Worm (Caenorhabditis elegans) whole organism, L2 larva: ENCODE data around the gene B0393.7.
"Not testable (repeated sequence)": the region's sequence is repeated elsewhere in the genome, so short reads cannot be mapped to it uniquely, and the experiment has no call there.

Experiments used
- C34F6.9 ChIP-seq: fragments of 150-350 bp; optimal IDR thresholded peaks from 2 replicates; lab custom pipeline; 2014; ENCODE audit warnings: missing biosample characterization, missing genetic modification characterization
- F13H6.1 ChIP-seq: sonication (generic microtip); optimal IDR thresholded peaks from 2 replicates; lab custom pipeline; 2016; ENCODE audit warnings: missing genetic modification characterization, missing compliant biosample characterization
- ZK546.5 ChIP-seq: sonication (generic microtip); optimal IDR thresholded peaks from 2 replicates; lab custom pipeline; 2017; ENCODE audit warnings: missing biosample characterization, missing genetic modification characterization
- alr-1 ChIP-seq: fragments of 150-350 bp; optimal IDR thresholded peaks from 2 replicates; lab custom pipeline; 2014; ENCODE audit warnings: missing biosample characterization, missing genetic modification characterization
- aly-2 ChIP-seq: fragments of 150-350 bp; optimal IDR thresholded peaks from 2 replicates; lab custom pipeline; 2014; ENCODE audit warnings: missing biosample characterization, missing genetic modification characterization
- ama-1 ChIP-seq: fragments of 150-350 bp; optimal IDR thresholded peaks from 2 replicates; lab custom pipeline; 2018; ENCODE audit warnings: inconsistent platforms
- blmp-1 ChIP-seq: sonication (generic microtip); optimal IDR thresholded peaks from 2 replicates; lab custom pipeline; 2017; ENCODE audit warnings: missing genetic modification characterization, mild to moderate bottlenecking, missing compliant biosample characterization, antibody characterized with exemption, moderate library complexity; ENCODE audit not compliant: insufficient read depth
- ceh-16 ChIP-seq: fragments of 150-350 bp; optimal IDR thresholded peaks from 2 replicates; lab custom pipeline; 2014; ENCODE audit warnings: missing biosample characterization, missing genetic modification characterization
- ceh-82 ChIP-seq: fragments of 150-350 bp; optimal IDR thresholded peaks from 2 replicates; lab custom pipeline; 2014; ENCODE audit warnings: missing biosample characterization, missing genetic modification characterization
- crh-2 ChIP-seq: sonication (generic microtip); optimal IDR thresholded peaks from 2 replicates; lab custom pipeline; 2017; ENCODE audit warnings: missing biosample characterization, missing genetic modification characterization
- elt-1 ChIP-seq: fragments of 150-350 bp; optimal IDR thresholded peaks from 2 replicates; lab custom pipeline; 2014; ENCODE audit warnings: missing biosample characterization, missing genetic modification characterization
- fos-1 ChIP-seq: fragments of 150-350 bp; optimal IDR thresholded peaks from 2 replicates; lab custom pipeline; 2014; ENCODE audit warnings: missing biosample characterization, missing genetic modification characterization
- gmeb-1 ChIP-seq: fragments of 150-350 bp; optimal IDR thresholded peaks from 2 replicates; lab custom pipeline; 2014; ENCODE audit warnings: missing biosample characterization, missing genetic modification characterization
- lsy-2 ChIP-seq, 2 experiments: fragments of 150-350 bp in 1 of 2; sonication (generic microtip) in 1 of 2; optimal IDR thresholded peaks; 2 replicates each; lab custom pipeline; 2014 to 2017; ENCODE audit warnings: missing biosample characterization in 2 of 2, missing genetic modification characterization in 2 of 2
- mab-5 ChIP-seq: fragments of 150-350 bp; optimal IDR thresholded peaks from 2 replicates; lab custom pipeline; 2014; ENCODE audit warnings: missing biosample characterization, missing genetic modification characterization
- mbf-1 ChIP-seq: sonication (generic microtip); optimal IDR thresholded peaks from 2 replicates; lab custom pipeline; 2017; ENCODE audit warnings: missing biosample characterization, missing genetic modification characterization
- nhr-10 ChIP-seq: sonication (generic microtip); optimal IDR thresholded peaks from 2 replicates; lab custom pipeline; 2017; ENCODE audit warnings: missing biosample characterization, missing genetic modification characterization
- nhr-11 ChIP-seq: fragments of 150-350 bp; optimal IDR thresholded peaks from 2 replicates; lab custom pipeline; 2014; ENCODE audit warnings: missing biosample characterization, missing genetic modification characterization
- nhr-12 ChIP-seq: fragments of 150-350 bp; optimal IDR thresholded peaks from 2 replicates; lab custom pipeline; 2014; ENCODE audit warnings: missing biosample characterization, missing genetic modification characterization
- nhr-129 ChIP-seq: fragments of 150-350 bp; optimal IDR thresholded peaks from 2 replicates; lab custom pipeline; 2014; ENCODE audit warnings: missing biosample characterization, missing genetic modification characterization
- nhr-21 ChIP-seq: fragments of 150-350 bp; optimal IDR thresholded peaks from 2 replicates; lab custom pipeline; 2014; ENCODE audit warnings: missing biosample characterization, missing genetic modification characterization
- nhr-25 ChIP-seq: fragments of 150-350 bp; sonication (generic microtip); optimal IDR thresholded peaks from 3 replicates; lab custom pipeline; 2014; ENCODE audit warnings: missing biosample characterization, missing genetic modification characterization
- nhr-6 ChIP-seq: fragments of 150-350 bp; optimal IDR thresholded peaks from 2 replicates; lab custom pipeline; 2014; ENCODE audit warnings: missing biosample characterization, missing genetic modification characterization
- peb-1 ChIP-seq: fragments of 150-350 bp; optimal IDR thresholded peaks from 2 replicates; lab custom pipeline; 2014; ENCODE audit warnings: missing biosample characterization, missing genetic modification characterization
- sma-3 ChIP-seq: sonication (generic microtip); optimal IDR thresholded peaks from 2 replicates; lab custom pipeline; 2016; ENCODE audit warnings: missing genetic modification reagents, missing genetic modification characterization, missing compliant biosample characterization
- snpc-4 ChIP-seq: fragments of 150-350 bp; optimal IDR thresholded peaks from 2 replicates; lab custom pipeline; 2014; ENCODE audit warnings: missing biosample characterization, missing genetic modification characterization
- unc-55 ChIP-seq: fragments of 150-350 bp; sonication (generic microtip); optimal IDR thresholded peaks from 3 replicates; lab custom pipeline; 2014; ENCODE audit warnings: missing biosample characterization, missing genetic modification reagents, missing genetic modification characterization
- unc-62 ChIP-seq: fragments of 150-350 bp; optimal IDR thresholded peaks from 2 replicates; lab custom pipeline; 2014; ENCODE audit warnings: missing biosample characterization, missing genetic modification reagents, missing genetic modification characterization
- zag-1 ChIP-seq: fragments of 150-350 bp; optimal IDR thresholded peaks from 2 replicates; lab custom pipeline; 2014; ENCODE audit warnings: missing biosample characterization, missing genetic modification characterization
- ztf-1 ChIP-seq: fragments of 200-800 bp; sonication (Bioruptor generic); conservative IDR thresholded peaks from 2 replicates; pipeline ENCODE4 v1.3.6; 2022; ENCODE audit warnings: missing genetic modification characterization, missing compliant biosample characterization
- ztf-4 ChIP-seq: fragments of 150-350 bp; optimal IDR thresholded peaks from 2 replicates; lab custom pipeline; 2014; ENCODE audit warnings: missing biosample characterization, missing genetic modification characterization

Gene B0393.7

ce11 chrIII:4792560-4793136 lies 14.7 kb upstream of the B0393.7 start, which contains the start of gene mip-1:
Gene mip-1, plus strand, starts transcription at chrIII:4793086.
- no peak for TF ChIP-seq nhr-11 (tag; lab: Kevin White, UChicago)
- TF ChIP-seq zag-1 (tag; lab: Kevin White, UChicago): no peak
- TF ChIP-seq nhr-12: no peak
- TF ChIP-seq aly-2 (tag; lab: Kevin White, UChicago): no peak
- no peak for TF ChIP-seq ceh-16 (tag; lab: Kevin White, UChicago)
- TF ChIP-seq, all 48 proteins: peak for 0

DNA sequence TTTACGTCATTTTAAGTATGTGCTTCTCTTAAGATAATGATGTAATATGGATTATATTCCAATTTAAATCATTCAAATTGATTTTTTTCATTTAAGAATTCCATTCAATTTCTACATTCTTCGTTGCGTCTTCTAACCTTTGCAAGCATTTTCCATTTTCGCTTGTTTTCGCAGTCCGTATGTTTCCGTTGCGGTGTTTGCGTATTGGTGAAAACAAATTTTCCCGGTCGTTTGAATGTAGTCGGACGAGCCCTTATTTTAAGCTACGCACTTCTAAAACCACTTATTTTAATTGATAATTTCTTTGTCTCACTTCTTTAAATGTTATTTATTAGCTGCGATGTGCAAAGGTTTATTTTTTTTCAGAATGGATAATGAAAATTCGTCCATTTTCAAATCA lies 7.8 kb upstream of the B0393.7 start, which contains the start of gene mel-28:
Gene mel-28 (plus strand): TSS at position 367 of the 400 bp plus-strand sequence.
- TF ChIP-seq ztf-1 (GFP tag; lab: Robert Waterston, UW) (no peak), alr-1 (tag; lab: Kevin White, UChicago) (no peak), nhr-10 (tag; lab: Kevin White, UChicago) (no peak), gmeb-1 (tag; lab: Kevin White, UChicago) (peak; percentile 13), crh-2 (tag; lab: Kevin White, UChicago) (no peak), sma-3 (GFP tag; lab: Kevin White, UChicago) (no peak), mab-5 (tag; lab: Kevin White, UChicago) (no peak), lsy-2 (tag; optimal IDR thresholded peaks at IDR 0.05; lab: Kevin White, UChicago) (no peak), nhr-21 (tag; lab: Kevin White, UChicago) (no peak), snpc-4 (no peak), unc-62 (GFP tag; lab: Kevin White, UChicago) (no peak), ztf-4 (no peak), blmp-1 (tag; lab: Kevin White, UChicago) (no peak), peb-1 (tag; lab: Kevin White, UChicago) (no peak), zag-1 (tag; lab: Kevin White, UChicago) (no peak), nhr-6 (tag; lab: Kevin White, UChicago) (no peak), nhr-12 (no peak), elt-1 (tag; lab: Kevin White, UChicago) (no peak), ceh-82 (tag; lab: Kevin White, UChicago) (no peak), C34F6.9 (peak; percentile 65), F13H6.1 (no peak), mbf-1 (tag; lab: Kevin White, UChicago) (no peak), unc-55 (peak; percentile 16), nhr-25 (no peak), ZK546.5 (tag; lab: Kevin White, UChicago) (no peak)

DNA sequence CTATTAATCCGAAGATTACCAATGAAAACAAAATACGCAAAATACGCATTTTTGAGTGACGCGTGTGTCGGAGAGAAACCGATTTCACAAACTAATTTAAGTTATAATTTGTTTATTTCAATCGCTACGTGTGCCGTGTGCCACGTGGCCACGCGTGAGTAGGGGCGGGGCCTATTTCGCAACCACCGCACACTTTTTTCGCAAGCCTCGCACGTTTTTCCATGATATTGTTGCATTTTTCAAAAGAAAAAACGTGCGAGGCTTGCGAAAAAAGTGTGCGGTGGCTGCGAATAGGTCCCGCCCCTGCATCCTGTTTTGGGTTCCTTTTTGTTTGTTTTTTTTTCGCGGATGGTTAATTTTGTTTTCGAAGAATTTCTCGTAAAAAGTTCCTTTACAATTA lies 7.2 kb upstream of the B0393.7 start, which contains the start of gene enu-3.2:
Gene enu-3.2 (minus strand): TSS at position 105 of the 400 bp plus-strand sequence.
- TF ChIP-seq ama-1; peb-1 (tag; lab: Kevin White, UChicago); nhr-129 (tag; lab: Kevin White, UChicago): not testable (repeated sequence)

DNA sequence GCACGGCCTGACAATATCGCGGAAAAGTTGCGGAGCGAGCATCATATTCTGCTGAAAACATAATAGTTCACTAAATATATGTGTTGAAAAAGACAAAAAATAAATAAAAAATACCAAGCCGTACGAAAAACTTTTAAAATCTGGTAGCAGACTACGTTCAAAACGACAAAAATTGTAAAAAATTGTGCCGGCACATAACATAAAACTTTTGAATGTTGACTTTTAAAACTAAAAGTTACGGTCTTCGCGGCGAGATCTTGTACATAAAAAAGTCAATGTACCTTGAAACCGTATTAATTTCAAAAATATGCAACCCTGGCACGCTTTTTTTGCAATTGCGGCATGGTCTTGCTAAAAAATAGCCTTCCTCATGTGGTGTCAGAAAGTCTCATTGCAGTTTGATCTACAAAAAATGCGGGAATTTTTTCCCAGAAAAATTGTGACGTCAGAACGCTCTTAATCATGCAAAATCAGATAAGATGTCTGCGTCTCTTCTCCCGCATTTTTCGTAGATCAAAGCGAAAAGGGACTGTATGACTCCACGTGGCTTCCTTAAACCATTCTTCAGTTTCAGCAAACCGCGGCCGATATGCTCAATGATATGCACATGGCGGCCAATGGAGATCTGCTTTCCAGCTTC lies 4.2 kb upstream of the B0393.7 start, which contains the start of the genes gex-5 and C38D4.10:
Gene gex-5 (minus strand): TSS at position 51 of the 640 bp plus-strand sequence.
Gene C38D4.10 (plus strand): TSS at position 590 of the 640 bp plus-strand sequence.
- TF ChIP-seq snpc-4, F13H6.1, ama-1: not testable (repeated sequence)

DNA sequence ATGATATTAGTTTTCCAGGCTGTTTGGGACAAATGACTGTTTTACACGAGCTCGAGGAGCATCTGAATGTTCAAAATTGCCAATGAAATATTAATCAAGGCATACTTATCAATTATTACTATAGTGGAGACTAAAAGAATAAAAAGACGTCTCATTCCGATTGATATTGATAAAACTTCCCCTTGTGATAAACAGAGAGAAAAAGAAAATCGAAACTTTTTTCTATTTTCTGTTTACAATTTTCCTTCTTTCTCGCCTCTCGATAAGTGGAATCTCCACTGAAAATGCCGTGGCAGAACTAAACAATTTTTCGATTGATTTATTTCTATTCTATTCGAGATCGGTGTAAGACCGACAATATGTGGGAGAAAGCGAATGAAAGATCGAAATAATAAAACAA lies 2.0 kb upstream of the B0393.7 start, which contains the start of gene B0393.9:
Gene B0393.9 (minus strand): TSS at position 303 of the 400 bp plus-strand sequence.
- peak; percentile 35 for TF ChIP-seq fos-1 (tag; lab: Kevin White, UChicago)
- no peak for TF ChIP-seq ztf-4
- no peak for TF ChIP-seq ama-1
